Worm (Caenorhabditis elegans) whole organism, mixed stage, embryonic: Measurements from ENCODE around the gene C18H9.6.

ENCODE experiments used
- mep-1 ChIP-seq: fragments of 150-350 bp; optimal IDR thresholded peaks from 2 replicates; lab custom pipeline; 2017; ENCODE audit warnings: missing biosample characterization, missing genetic modification reagents, missing genetic modification characterization, inconsistent platforms
- snpc-4 ChIP-seq: fragments of 150-350 bp; optimal IDR thresholded peaks from 2 replicates; lab custom pipeline; 2014; ENCODE audit warnings: missing biosample characterization, missing genetic modification characterization

- TF ChIP-seq snpc-4 (no peak), mep-1 (tag; lab: Kevin White, UChicago) (no peak)
Measured at ce11 chrII:6708980-6709379, 7.6 kb upstream of the C18H9.6 start.
